Fruit fly (Drosophila melanogaster): ENCODE data around the gene CG34135.

dm6 chr3R:8712722-8713131 is 55.3 kb downstream of the CG34135 start, which contains the start of gene CG8112:
- TF ChIP-seq CG11617 (GFP tag; optimal IDR thresholded peaks at IDR 0.05), result peak; percentile 87
- no peak for TF ChIP-seq Hr96 (GFP tag; optimal IDR thresholded peaks at IDR 0.05)
- TF ChIP-seq CG12768 (GFP tag; optimal IDR thresholded peaks at IDR 0.05), result peak; percentile 45
- peak; percentile 16 for TF ChIP-seq bab1 (GFP tag; optimal IDR thresholded peaks at IDR 0.05)
- no peak for TF ChIP-seq CG5204 (GFP tag; optimal IDR thresholded peaks at IDR 0.05)
- no peak for TF ChIP-seq CG1620 (GFP tag; optimal IDR thresholded peaks at IDR 0.05)
- peak; percentile 69 for TF ChIP-seq CG33017 (tag; optimal IDR thresholded peaks at IDR 0.05)
- no peak for TF ChIP-seq toe (GFP tag; optimal IDR thresholded peaks at IDR 0.05)
- TF ChIP-seq kay (GFP tag; ENCODE audit: borderline replicate concordance), result peak; percentile 76
- TF ChIP-seq ovo (GFP tag; optimal IDR thresholded peaks at IDR 0.05), result peak; percentile 73
- TF ChIP-seq cic (GFP tag; optimal IDR thresholded peaks at IDR 0.05), result no peak

Data from whole organism, adult.